Fruit fly (Drosophila melanogaster) whole organism, embryonic: ENCODE measurements around the gene CG11723.

Experiments used
- CG32772 ChIP-seq: fragments of 200-800 bp; sonication (Bioruptor generic); IDR thresholded peaks from 2 replicates; pipeline ENCODE4 v1.3.6; 2022; ENCODE audit warnings: missing biosample characterization, missing genetic modification characterization
- CG8281 ChIP-seq: fragments of 200-800 bp; sonication (Bioruptor generic); optimal IDR thresholded peaks from 2 replicates; lab custom pipeline; 2018; ENCODE audit warnings: missing biosample characterization, mild to moderate bottlenecking, missing genetic modification characterization, moderate library complexity
- CTCF ChIP-seq: fragments of 200-800 bp; sonication (Bioruptor generic); optimal IDR thresholded peaks from 2 replicates; lab custom pipeline; 2017; ENCODE audit warnings: missing biosample characterization, mild to moderate bottlenecking, missing genetic modification characterization, moderate library complexity
- D ChIP-seq, 2 experiments: fragments of 200-800 bp in 1 of 2; fragments of >200 bp in 1 of 2; sonication (Bioruptor generic) in 1 of 2; optimal IDR thresholded peaks; 2 replicates in 1 of 2; 3 replicates in 1 of 2; lab custom pipeline; 2017; ENCODE audit warnings: mild to moderate bottlenecking in 1 of 2, missing biosample characterization in 1 of 2, missing genetic modification characterization in 1 of 2, missing genetic modification reagents in 1 of 2
- Dll ChIP-seq: fragments of 200-800 bp; sonication (Bioruptor generic); IDR thresholded peaks from 4 replicates; pipeline ENCODE4 v1.3.6; 2022; ENCODE audit warnings: missing biosample characterization, missing genetic modification characterization; ENCODE audit not compliant: partially characterized antibody
- MBD-R2 ChIP-seq: fragments of 200-800 bp; sonication (Bioruptor generic); IDR thresholded peaks from 2 replicates; pipeline ENCODE4 v1.3.6; 2022; ENCODE audit warnings: missing biosample characterization, missing genetic modification characterization
- Taf1 ChIP-seq: fragments of 200-800 bp; sonication (Bioruptor generic); IDR thresholded peaks from 2 replicates; pipeline ENCODE4 v1.3.6; 2022; ENCODE audit warnings: missing biosample characterization, missing genetic modification characterization
- salm ChIP-seq: fragments of 200-800 bp; sonication (Bioruptor generic); optimal IDR thresholded peaks from 2 replicates; lab custom pipeline; 2018; ENCODE audit warnings: missing biosample characterization, mild to moderate bottlenecking, missing genetic modification characterization
- so ChIP-seq: fragments of 200-800 bp; sonication (Bioruptor generic); IDR thresholded peaks from 3 replicates; pipeline ENCODE4 v1.3.6; 2022; ENCODE audit warnings: missing biosample characterization, missing genetic modification characterization
- tio ChIP-seq: fragments of 200-800 bp; sonication (Bioruptor generic); optimal IDR thresholded peaks from 2 replicates; lab custom pipeline; 2017; ENCODE audit warnings: missing biosample characterization, missing genetic modification characterization, inconsistent platforms
- unc-4 ChIP-seq: fragments of 200-800 bp; sonication (Bioruptor generic); IDR thresholded peaks from 2 replicates; pipeline ENCODE4 v1.3.6; 2022; ENCODE audit warnings: missing biosample characterization, missing genetic modification characterization; ENCODE audit not compliant: partially characterized antibody

dm6 chr2L:2163568-2163953, 16.5 kb upstream of the CG11723 start:
- TF ChIP-seq salm (peak; percentile 85), Dll (GFP tag; lab: Robert Waterston, UW) (no peak), tio (GFP tag; lab: Kevin White, UChicago) (peak; percentile 5), CG32772 (peak; percentile 94), MBD-R2 (GFP tag; lab: Robert Waterston, UW) (peak; percentile 67; the same call in 1 of the 2 replicates), so (peak; percentile 74), D (optimal IDR thresholded peaks at IDR 0.05; lab: Kevin White, UChicago) (no peak), D (GFP tag; optimal IDR thresholded peaks at IDR 0.05; lab: Kevin White, UChicago) (peak; percentile 91), CG8281 (tag; lab: Kevin White, UChicago) (peak; percentile 67), CTCF (GFP tag; lab: Kevin White, UChicago) (peak; percentile 45), Taf1 (GFP tag; lab: Robert Waterston, UW) (peak; percentile 82), unc-4 (GFP tag; lab: Robert Waterston, UW) (no peak)
